Fruit fly (Drosophila melanogaster) whole organism, pupa: Measurements from ENCODE around the gene Dhc98D.

Experiments
- CG10348 ChIP-seq: fragments of 200-800 bp; sonication (Bioruptor generic); IDR thresholded peaks from 2 replicates; pipeline ENCODE4 v1.3.6; 2022; ENCODE audit warnings: missing biosample characterization, missing genetic modification characterization
- CG12605 ChIP-seq: fragments of 200-800 bp; sonication (Bioruptor generic); IDR thresholded peaks from 2 replicates; pipeline ENCODE4 v1.3.6; 2022; ENCODE audit warnings: missing biosample characterization, missing genetic modification characterization
- CG13204 ChIP-seq: fragments of 200-800 bp; sonication (Bioruptor generic); optimal IDR thresholded peaks from 2 replicates; lab custom pipeline; 2018; ENCODE audit warnings: missing biosample characterization, mild to moderate bottlenecking, missing genetic modification characterization, moderate library complexity
- CG14655 ChIP-seq: fragments of 200-800 bp; sonication (Bioruptor generic); optimal IDR thresholded peaks from 3 replicates; lab custom pipeline; 2017; ENCODE audit warnings: mild to moderate bottlenecking, missing biosample characterization, missing genetic modification reagents, missing genetic modification characterization
- CG15710 ChIP-seq: fragments of 200-800 bp; sonication (Bioruptor generic); optimal IDR thresholded peaks from 2 replicates; lab custom pipeline; 2018; ENCODE audit warnings: missing biosample characterization, mild to moderate bottlenecking, missing genetic modification characterization, moderate library complexity
- CG17806 ChIP-seq: fragments of 200-800 bp; sonication (Bioruptor generic); optimal IDR thresholded peaks from 2 replicates; lab custom pipeline; 2018; ENCODE audit warnings: missing biosample characterization, mild to moderate bottlenecking, missing genetic modification characterization, moderate library complexity
- CG32121 ChIP-seq: fragments of 200-800 bp; sonication (Bioruptor generic); IDR thresholded peaks from 2 replicates; pipeline ENCODE4 v1.3.6; 2022; ENCODE audit warnings: missing biosample characterization, missing genetic modification characterization
- CG34367 ChIP-seq: fragments of 200-800 bp; sonication (Bioruptor generic); optimal IDR thresholded peaks from 2 replicates; lab custom pipeline; 2018; ENCODE audit warnings: missing biosample characterization, mild to moderate bottlenecking, missing genetic modification characterization
- CG4496 ChIP-seq: fragments of 200-800 bp; sonication (Bioruptor generic); IDR thresholded peaks from 3 replicates; pipeline ENCODE4 v1.3.6; 2022; ENCODE audit warnings: missing biosample characterization, missing genetic modification characterization
- CG8159 ChIP-seq: fragments of 200-800 bp; sonication (Bioruptor generic); optimal IDR thresholded peaks from 3 replicates; lab custom pipeline; 2018; ENCODE audit warnings: missing biosample characterization, mild to moderate bottlenecking, missing genetic modification characterization, moderate library complexity
- CG8301 ChIP-seq: fragments of 200-800 bp; sonication (Bioruptor generic); optimal IDR thresholded peaks from 2 replicates; lab custom pipeline; 2018; ENCODE audit warnings: missing biosample characterization, mild to moderate bottlenecking, missing genetic modification characterization
- CG9948 ChIP-seq: fragments of 200-800 bp; sonication (Bioruptor generic); optimal IDR thresholded peaks from 2 replicates; lab custom pipeline; 2018; ENCODE audit warnings: missing biosample characterization, mild to moderate bottlenecking, missing genetic modification characterization, moderate library complexity
- D1 ChIP-seq: fragments of 200-800 bp; sonication (Bioruptor generic); optimal IDR thresholded peaks from 2 replicates; lab custom pipeline; 2018; ENCODE audit warnings: missing biosample characterization, mild to moderate bottlenecking, missing genetic modification characterization, moderate library complexity
- EcR ChIP-seq: fragments of 200-800 bp; sonication (Bioruptor generic); optimal IDR thresholded peaks from 3 replicates; lab custom pipeline; 2019; ENCODE audit warnings: missing biosample characterization, missing genetic modification characterization, mild to moderate bottlenecking, moderate library complexity, missing genetic modification reagents
- Ets98B ChIP-seq: fragments of 200-800 bp; sonication (Bioruptor generic); IDR thresholded peaks from 2 replicates; pipeline ENCODE4 v1.3.6; 2022; ENCODE audit warnings: missing biosample characterization, missing genetic modification characterization
- Pif1A ChIP-seq: fragments of 200-800 bp; sonication (Bioruptor generic); optimal IDR thresholded peaks from 3 replicates; lab custom pipeline; 2016; ENCODE audit warnings: missing biosample characterization, missing genetic modification characterization
- Pif1B ChIP-seq: fragments of 200-800 bp; sonication (Bioruptor generic); optimal IDR thresholded peaks from 3 replicates; lab custom pipeline; 2016; ENCODE audit warnings: missing biosample characterization, missing genetic modification characterization
- Snoo ChIP-seq: fragments of 200-800 bp; sonication (Bioruptor generic); optimal IDR thresholded peaks from 3 replicates; lab custom pipeline; 2017; ENCODE audit warnings: missing biosample characterization, mild to moderate bottlenecking, missing genetic modification characterization, inconsistent platforms
- fd96Ca ChIP-seq: fragments of 200-800 bp; sonication (Bioruptor generic); IDR thresholded peaks from 3 replicates; pipeline ENCODE4 v1.3.6; 2022; ENCODE audit warnings: missing biosample characterization, missing genetic modification characterization
- gl ChIP-seq: fragments of 200-800 bp; sonication (Bioruptor generic); optimal IDR thresholded peaks from 2 replicates; lab custom pipeline; 2018; ENCODE audit warnings: missing biosample characterization, mild to moderate bottlenecking, missing genetic modification characterization
- rn ChIP-seq: fragments of 200-800 bp; sonication (Bioruptor generic); IDR thresholded peaks from 2 replicates; pipeline ENCODE4 v1.3.6; 2022; ENCODE audit warnings: missing biosample characterization, missing genetic modification characterization

The Dhc98D gene

DNA sequence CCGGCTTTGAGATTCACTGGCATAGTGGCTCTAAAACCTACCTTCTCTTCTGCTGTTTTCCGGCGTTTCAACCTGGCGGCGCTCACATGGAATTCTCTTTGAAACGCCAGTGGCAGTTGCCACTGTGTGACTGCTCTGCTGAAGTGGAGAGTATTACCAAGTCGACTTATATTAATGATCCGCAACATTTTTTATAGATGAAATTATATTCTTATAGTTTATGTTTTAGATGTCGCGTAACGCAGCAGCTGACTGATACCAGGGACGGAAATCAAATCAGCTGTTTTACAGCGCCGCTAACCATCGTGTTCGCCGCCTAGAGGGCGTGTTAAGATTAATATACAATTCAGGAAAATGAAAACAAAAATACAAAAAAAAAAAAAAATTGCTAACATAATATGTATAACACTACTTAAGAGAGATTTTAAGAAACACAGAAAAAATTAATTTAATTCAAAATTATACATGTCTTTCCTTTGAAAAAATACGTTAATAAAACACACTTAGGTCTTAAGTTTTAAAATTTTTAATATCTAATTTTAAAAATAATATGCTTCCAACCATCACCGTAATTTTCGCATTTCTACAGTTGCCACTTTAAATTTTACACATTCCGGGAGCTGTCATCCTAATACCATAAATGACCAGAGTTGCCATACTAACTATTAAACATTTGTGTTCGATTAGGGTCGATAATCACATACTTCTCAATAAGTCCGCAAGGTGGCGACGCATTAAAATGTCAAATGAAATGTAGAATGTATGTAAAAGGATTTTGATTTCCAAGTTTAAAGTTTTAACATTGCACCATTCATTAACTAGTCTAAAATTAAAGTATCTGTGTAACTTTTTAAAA, 58.0 kb downstream of the Dhc98D start, which contains the start of gene mIF2:
TSS of gene mIF2 (minus strand) at position 280 of the 856 bp plus-strand sequence.
- TF ChIP-seq Pif1A (GFP tag; lab: Kevin White, UChicago), result peak; percentile 64
- TF ChIP-seq D1, result no peak
- TF ChIP-seq CG8159 (tag; lab: Kevin White, UChicago), result peak; percentile 55
- TF ChIP-seq CG9948 (tag; lab: Kevin White, UChicago), result peak; percentile 34
- TF ChIP-seq CG14655 (GFP tag; lab: Kevin White, UChicago), result peak; percentile 71
- peak; percentile 62 for TF ChIP-seq CG32121 (GFP tag; lab: Robert Waterston, UW)
- peak; percentile 26 for TF ChIP-seq Snoo (tag; lab: Kevin White, UChicago)
- peak; percentile 78; the same call in 2 of the 3 replicates for TF ChIP-seq CG4496 (GFP tag; lab: Robert Waterston, UW)
- TF ChIP-seq Pif1B (GFP tag; lab: Kevin White, UChicago), result peak; percentile 23
- no peak for TF ChIP-seq CG10348 (GFP tag; lab: Robert Waterston, UW)
- peak; percentile 50 for TF ChIP-seq CG17806 (tag; lab: Kevin White, UChicago)
- peak; percentile 51; the same call in 1 of the 2 replicates for TF ChIP-seq rn (GFP tag; lab: Robert Waterston, UW)
- TF ChIP-seq CG34367, result peak; percentile 64
- TF ChIP-seq CG13204 (GFP tag; lab: Kevin White, UChicago), result no peak
- TF ChIP-seq CG8301, result peak; percentile 35
- peak; percentile 56 for TF ChIP-seq gl
- peak; percentile 72 for TF ChIP-seq fd96Ca (GFP tag; lab: Robert Waterston, UW)
- peak; percentile 66 for TF ChIP-seq Ets98B (GFP tag; lab: Robert Waterston, UW)
- TF ChIP-seq CG15710 (tag; lab: Kevin White, UChicago), result peak; percentile 35
- TF ChIP-seq EcR (GFP tag; lab: Kevin White, UChicago), result no peak
- peak; percentile 70; the same call in 1 of the 2 replicates for TF ChIP-seq CG12605 (GFP tag; lab: Robert Waterston, UW)
- TF ChIP-seq, all 21 proteins: peak for 17

DNA sequence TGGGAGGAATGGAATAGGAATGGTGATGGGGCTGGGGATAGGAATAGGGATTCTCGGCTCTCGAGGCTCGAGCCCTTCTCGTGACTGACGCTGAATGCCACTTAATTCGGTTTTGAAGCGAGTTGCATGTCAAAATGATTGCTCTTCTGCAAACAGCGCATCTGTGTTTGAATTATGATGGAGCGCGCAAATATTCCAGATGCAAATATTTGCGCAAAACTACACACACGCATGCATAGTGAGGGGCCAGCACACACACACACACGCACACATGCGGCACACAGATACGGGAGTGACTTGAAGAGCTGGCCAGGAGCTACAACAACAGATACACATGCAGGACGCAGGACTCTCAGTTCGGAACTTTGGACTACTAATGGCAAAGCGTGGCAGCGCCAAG, 58.9 kb downstream of the Dhc98D start:
- TF ChIP-seq Pif1B (GFP tag; lab: Kevin White, UChicago) (no peak), CG17806 (tag; lab: Kevin White, UChicago) (no peak)

DNA sequence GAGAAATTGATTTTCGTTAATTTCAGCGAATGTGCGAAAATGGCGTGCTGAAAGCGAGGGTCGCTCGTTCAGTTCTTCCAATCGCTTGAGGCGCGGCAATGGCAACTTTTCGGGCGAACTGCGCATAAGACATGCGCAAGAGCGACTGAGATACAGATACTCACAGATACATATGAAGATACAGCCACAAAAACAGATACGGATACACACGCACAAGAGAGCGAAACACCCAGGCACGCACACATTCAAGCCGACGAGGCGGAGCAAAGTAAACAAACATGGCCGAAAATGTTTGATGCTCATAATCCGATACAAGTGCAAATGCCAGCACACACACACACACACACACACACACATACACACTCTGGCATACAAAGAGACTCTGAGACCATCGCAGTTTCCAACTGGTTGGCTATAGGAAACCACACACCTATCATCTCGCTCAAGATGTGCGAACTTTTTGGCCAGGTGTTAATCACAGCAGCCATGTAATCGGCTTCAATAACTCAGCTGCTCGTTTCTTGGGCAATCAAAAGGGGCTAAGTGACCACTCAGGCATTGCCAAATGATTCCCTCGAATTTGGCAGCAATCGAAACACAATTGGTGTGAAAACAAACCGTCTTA, 60.5 kb downstream of the Dhc98D start:
- TF ChIP-seq CG4496 (GFP tag; lab: Robert Waterston, UW) (peak; percentile 46; the same call in 1 of the 3 replicates), CG32121 (GFP tag; lab: Robert Waterston, UW) (peak; percentile 36; the same call in 1 of the 2 replicates), CG17806 (tag; lab: Kevin White, UChicago) (no peak), CG12605 (GFP tag; lab: Robert Waterston, UW) (no peak), fd96Ca (GFP tag; lab: Robert Waterston, UW) (peak; percentile 56; the same call in 2 of the 3 replicates)

DNA sequence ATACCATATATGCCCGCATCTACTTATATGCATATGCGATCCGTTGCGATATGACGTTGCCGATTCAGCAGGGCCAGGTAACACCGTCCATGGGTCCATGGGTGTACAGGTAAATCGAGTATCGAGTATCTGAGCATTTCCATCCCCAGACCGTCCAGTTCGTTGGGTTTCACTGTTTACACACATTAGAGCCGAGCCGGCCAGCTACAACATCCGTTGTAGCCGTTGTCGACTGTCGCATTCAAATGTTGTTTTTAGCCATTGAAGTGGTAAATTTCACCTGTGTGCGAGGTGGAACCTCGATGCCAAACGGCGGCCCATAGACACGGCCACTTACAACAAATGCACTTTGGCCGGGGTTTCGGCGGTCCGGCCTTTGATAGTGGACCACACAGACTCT, 61.7 kb downstream of the Dhc98D start:
- no peak for TF ChIP-seq gl
- TF ChIP-seq CG34367, result no peak
- TF ChIP-seq CG8301, result no peak
- no peak for TF ChIP-seq Ets98B (GFP tag; lab: Robert Waterston, UW)
- no peak for TF ChIP-seq EcR (GFP tag; lab: Kevin White, UChicago)
- TF ChIP-seq CG10348 (GFP tag; lab: Robert Waterston, UW), result no peak
- no peak for TF ChIP-seq D1
- no peak for TF ChIP-seq CG12605 (GFP tag; lab: Robert Waterston, UW)
- no peak for TF ChIP-seq Snoo (tag; lab: Kevin White, UChicago)
- no peak for TF ChIP-seq CG15710 (tag; lab: Kevin White, UChicago)
- no peak for TF ChIP-seq Pif1A (GFP tag; lab: Kevin White, UChicago)
- no peak for TF ChIP-seq CG13204 (GFP tag; lab: Kevin White, UChicago)
- no peak for TF ChIP-seq rn (GFP tag; lab: Robert Waterston, UW)
- TF ChIP-seq CG4496 (GFP tag; lab: Robert Waterston, UW), result no peak
- no peak for TF ChIP-seq CG8159 (tag; lab: Kevin White, UChicago)
- TF ChIP-seq CG14655 (GFP tag; lab: Kevin White, UChicago), result no peak
- no peak for TF ChIP-seq CG17806 (tag; lab: Kevin White, UChicago)
- TF ChIP-seq CG9948 (tag; lab: Kevin White, UChicago), result no peak
- TF ChIP-seq Pif1B (GFP tag; lab: Kevin White, UChicago), result no peak

DNA sequence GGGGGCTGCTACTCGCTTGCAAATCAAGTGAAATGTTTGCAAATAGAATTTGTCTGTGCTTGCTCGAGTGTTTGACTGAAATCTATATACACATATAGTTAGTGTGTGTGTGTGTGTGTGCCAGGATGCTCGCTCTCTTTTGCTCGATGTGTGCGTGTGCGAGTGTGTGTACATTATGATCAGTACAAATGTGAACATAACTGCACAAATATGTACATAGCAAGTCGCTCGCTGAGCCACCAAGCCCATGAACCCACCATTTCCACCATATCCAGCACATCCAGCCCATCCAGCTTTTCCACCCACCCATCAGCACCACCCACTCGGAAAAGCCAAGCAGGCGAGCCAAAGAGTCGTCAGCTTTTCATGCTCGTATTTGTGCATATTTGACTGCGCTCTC, 65.5 kb downstream of the Dhc98D start:
- TF ChIP-seq D1 (no peak), CG4496 (GFP tag; lab: Robert Waterston, UW) (no peak)
- TF ChIP-seq, all 21 proteins: peak for 0

- TF ChIP-seq EcR (GFP tag; lab: Kevin White, UChicago) (no peak), Ets98B (GFP tag; lab: Robert Waterston, UW) (no peak), CG9948 (tag; lab: Kevin White, UChicago) (no peak), CG15710 (tag; lab: Kevin White, UChicago) (no peak), CG8301 (no peak), Snoo (tag; lab: Kevin White, UChicago) (no peak), CG8159 (tag; lab: Kevin White, UChicago) (no peak), Pif1B (GFP tag; lab: Kevin White, UChicago) (no peak), fd96Ca (GFP tag; lab: Robert Waterston, UW) (no peak), CG4496 (GFP tag; lab: Robert Waterston, UW) (no peak)
Observed at dm6 chr3R:28553023-28553422, 66.3 kb downstream of the Dhc98D start.
